Fruit fly (Drosophila melanogaster): ENCODE results near the gene Cyp313a4.

- TF ChIP-seq cnc (optimal IDR thresholded peaks at IDR 0.05) (no peak), Mnt (GFP tag; optimal IDR thresholded peaks at IDR 0.05) (no peak), bab1 (GFP tag; optimal IDR thresholded peaks at IDR 0.05) (no peak)
Observed at dm6 chr3R:12704861-12705260, 23.7 kb upstream of the Cyp313a4 start, which contains the start of gene CG12279.
